Worm (Caenorhabditis elegans): Measurements from ENCODE around the gene Y49F6B.20.
"Not testable (repeated sequence)": the region's sequence is repeated elsewhere in the genome, so short reads cannot be mapped to it uniquely, and the experiment has no call there.

Gene Y49F6B.20

ce11 chrII:3459199-3459598 lies 11.2 kb downstream of the Y49F6B.20 start:
- TF ChIP-seq pha-4 (tag; optimal IDR thresholded peaks at IDR 0.05): no peak
- TF ChIP-seq lin-32 (GFP tag; optimal IDR thresholded peaks at IDR 0.05): no peak
- TF ChIP-seq bed-3 (GFP tag; optimal IDR thresholded peaks at IDR 0.05): no peak

- no peak for TF ChIP-seq ham-2 (GFP tag; optimal IDR thresholded peaks at IDR 0.05)
- no peak for TF ChIP-seq nhr-76 (tag; optimal IDR thresholded peaks at IDR 0.05)
- TF ChIP-seq M03D4.4 (tag; optimal IDR thresholded peaks at IDR 0.05): no peak
- no peak for TF ChIP-seq zip-8 (tag; optimal IDR thresholded peaks at IDR 0.05)
- TF ChIP-seq nhr-2 (tag; optimal IDR thresholded peaks at IDR 0.05): no peak
- no peak for TF ChIP-seq lsy-2 (tag; optimal IDR thresholded peaks at IDR 0.05)
- no peak for TF ChIP-seq sem-2 (GFP tag; optimal IDR thresholded peaks at IDR 0.05)
Measured at ce11 chrII:3458209-3458608, 12.2 kb downstream of the Y49F6B.20 start, which contains the start of the genes C16C8.26 and C16C8.19. TSS of gene C16C8.26 (minus strand) at chrII:3458309. TSS of gene C16C8.19 (plus strand) at chrII:3458487.

- TF ChIP-seq ham-2 (GFP tag; optimal IDR thresholded peaks at IDR 0.05): no peak
- TF ChIP-seq flh-1 (GFP tag; optimal IDR thresholded peaks at IDR 0.05): no peak
- TF ChIP-seq lin-32 (GFP tag; optimal IDR thresholded peaks at IDR 0.05): no peak
- TF ChIP-seq lin-13 (tag; optimal IDR thresholded peaks at IDR 0.05): no peak
- TF ChIP-seq sptf-1 (tag; optimal IDR thresholded peaks at IDR 0.05): no peak
- no peak for TF ChIP-seq blmp-1 (tag; optimal IDR thresholded peaks at IDR 0.05)
Measured at ce11 chrII:3453521-3453920, 16.9 kb downstream of the Y49F6B.20 start, which contains the start of gene C16C8.11. TSS of gene C16C8.11 (plus strand) at chrII:3453708.

- no peak for TF ChIP-seq unc-120 (tag; optimal IDR thresholded peaks at IDR 0.05; ENCODE audit: poor library complexity, severe bottlenecking)
- no peak for TF ChIP-seq mep-1 (tag; optimal IDR thresholded peaks at IDR 0.05)
- no peak for TF ChIP-seq ceh-43 (GFP tag; optimal IDR thresholded peaks at IDR 0.05)
- no peak for TF ChIP-seq nhr-28 (tag; optimal IDR thresholded peaks at IDR 0.05)
- no peak for TF ChIP-seq elt-1 (tag; optimal IDR thresholded peaks at IDR 0.05; ENCODE audit: borderline replicate concordance, insufficient read depth)
- TF ChIP-seq ceh-83 (GFP tag; optimal IDR thresholded peaks at IDR 0.05): no peak
- no peak for TF ChIP-seq blmp-1 (tag; optimal IDR thresholded peaks at IDR 0.05)
- TF ChIP-seq ztf-11 (tag; optimal IDR thresholded peaks at IDR 0.05): no peak
- no peak for TF ChIP-seq M03D4.4 (tag; optimal IDR thresholded peaks at IDR 0.05)
Measured at ce11 chrII:3452421-3452820, 18.0 kb downstream of the Y49F6B.20 start, which contains the start of gene C16C8.12. TSS of gene C16C8.12 (plus strand) at chrII:3452721.

ce11 chrII:3449514-3449913 lies 20.9 kb downstream of the Y49F6B.20 start, which contains the start of gene C16C8.14:
TSS of gene C16C8.14 (plus strand) at chrII:3449814.
- TF ChIP-seq ztf-11 (tag; optimal IDR thresholded peaks at IDR 0.05); drap-1 (GFP tag; optimal IDR thresholded peaks at IDR 0.05); ceh-83 (GFP tag; optimal IDR thresholded peaks at IDR 0.05): not testable (repeated sequence)

DNA sequence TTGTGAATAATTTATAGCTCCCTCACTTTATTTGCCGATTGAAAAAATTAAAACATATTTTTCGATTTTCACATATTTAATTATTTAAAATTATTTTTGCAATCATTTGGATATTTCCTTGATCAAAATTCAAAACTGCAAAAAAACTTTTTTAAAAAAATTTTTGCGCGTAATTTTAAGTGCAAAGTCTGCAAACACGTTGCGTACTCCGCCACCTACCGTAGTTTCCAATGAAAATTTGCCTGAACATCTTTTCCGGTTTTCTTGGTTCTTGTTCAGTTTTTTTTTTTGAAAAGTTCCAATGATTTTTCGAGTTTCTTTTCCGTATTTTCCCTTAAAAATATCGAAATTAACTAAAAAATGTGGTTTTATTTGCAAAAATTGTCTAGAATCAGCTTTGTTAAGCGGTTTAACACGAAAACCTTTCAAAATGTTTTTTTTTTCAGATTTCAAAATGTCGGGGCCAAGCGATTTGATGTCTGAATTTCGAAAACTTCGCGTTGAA lies 21.6 kb downstream of the Y49F6B.20 start, which contains the start of gene C16C8.25:
C16C8.25 (plus strand) TSS at position 455 of the 505 bp plus-strand sequence.
- TF ChIP-seq nhr-2 (tag; optimal IDR thresholded peaks at IDR 0.05) (no peak), blmp-1 (tag; optimal IDR thresholded peaks at IDR 0.05) (no peak), elt-1 (tag; optimal IDR thresholded peaks at IDR 0.05; ENCODE audit: borderline replicate concordance, insufficient read depth) (no peak), snpc-4 (tag; optimal IDR thresholded peaks at IDR 0.05) (no peak), mab-5 (tag; optimal IDR thresholded peaks at IDR 0.05) (no peak), unc-62 (GFP tag; optimal IDR thresholded peaks at IDR 0.05) (no peak)

ce11 chrII:3447906-3448305 lies 22.5 kb downstream of the Y49F6B.20 start, which contains the start of gene C16C8.21:
TSS of gene C16C8.21 (plus strand) at chrII:3448206.
- TF ChIP-seq drap-1 (GFP tag; optimal IDR thresholded peaks at IDR 0.05) (no peak), ztf-11 (tag; optimal IDR thresholded peaks at IDR 0.05) (no peak), ham-2 (GFP tag; optimal IDR thresholded peaks at IDR 0.05) (no peak), ces-1 (GFP tag; optimal IDR thresholded peaks at IDR 0.05) (no peak), ceh-43 (GFP tag; optimal IDR thresholded peaks at IDR 0.05) (no peak), nhr-76 (tag; optimal IDR thresholded peaks at IDR 0.05) (no peak), mep-1 (tag; optimal IDR thresholded peaks at IDR 0.05) (no peak), pha-4 (tag; optimal IDR thresholded peaks at IDR 0.05) (no peak), lsy-2 (tag; optimal IDR thresholded peaks at IDR 0.05) (no peak), unc-39 (tag; optimal IDR thresholded peaks at IDR 0.05) (no peak), ceh-83 (GFP tag; optimal IDR thresholded peaks at IDR 0.05) (no peak), tbx-8 (GFP tag; optimal IDR thresholded peaks at IDR 0.05) (no peak), bed-3 (GFP tag; optimal IDR thresholded peaks at IDR 0.05) (no peak), elt-3 (tag; optimal IDR thresholded peaks at IDR 0.05) (no peak), nhr-2 (tag; optimal IDR thresholded peaks at IDR 0.05) (no peak), M03D4.4 (tag; optimal IDR thresholded peaks at IDR 0.05) (no peak), nhr-28 (tag; optimal IDR thresholded peaks at IDR 0.05) (no peak), sem-2 (GFP tag; optimal IDR thresholded peaks at IDR 0.05) (no peak)
